Worm (Caenorhabditis elegans) whole organism, mixed stage, embryonic: Measurements from ENCODE around the gene F47B7.3.
A peak's percentile ranks its signal among the peaks of the same experiment; 100 is the strongest.

Source experiments
- ceh-39 ChIP-seq: fragments of 150-350 bp; optimal IDR thresholded peaks from 2 replicates; lab custom pipeline; 2014; ENCODE audit warnings: missing biosample characterization, missing genetic modification characterization
- ceh-83 ChIP-seq: fragments of 200-800 bp; sonication (Bioruptor generic); optimal IDR thresholded peaks from 2 replicates; lab custom pipeline; 2018; ENCODE audit warnings: mild to moderate bottlenecking, missing genetic modification characterization, missing compliant biosample characterization
- ces-1 ChIP-seq: fragments of 150-350 bp; optimal IDR thresholded peaks from 2 replicates; lab custom pipeline; 2014; ENCODE audit warnings: missing biosample characterization, missing genetic modification reagents, missing genetic modification characterization
- cnd-1 ChIP-seq: fragments of 200-800 bp; sonication (Bioruptor generic); optimal IDR thresholded peaks from 2 replicates; lab custom pipeline; 2018; ENCODE audit warnings: mild to moderate bottlenecking, missing genetic modification characterization, missing compliant biosample characterization
- drap-1 ChIP-seq: fragments of 200-800 bp; sonication (Bioruptor generic); optimal IDR thresholded peaks from 3 replicates; lab custom pipeline; 2018; ENCODE audit warnings: mild to moderate bottlenecking, missing genetic modification characterization, missing compliant biosample characterization
- elt-1 ChIP-seq: sonication (generic microtip); optimal IDR thresholded peaks from 2 replicates; lab custom pipeline; 2017; ENCODE audit warnings: missing genetic modification characterization, mild to moderate bottlenecking, missing compliant biosample characterization, antibody characterized with exemption, moderate library complexity, borderline replicate concordance; ENCODE audit not compliant: insufficient read depth
- elt-3 ChIP-seq: fragments of 150-350 bp; optimal IDR thresholded peaks from 2 replicates; lab custom pipeline; 2014; ENCODE audit warnings: missing biosample characterization, missing genetic modification characterization
- flh-1 ChIP-seq: fragments of 200-800 bp; sonication (Bioruptor generic); optimal IDR thresholded peaks from 2 replicates; lab custom pipeline; 2018; ENCODE audit warnings: mild to moderate bottlenecking, missing genetic modification characterization, moderate library complexity, missing compliant biosample characterization
- ham-2 ChIP-seq: fragments of 200-800 bp; sonication (Bioruptor generic); optimal IDR thresholded peaks from 2 replicates; lab custom pipeline; 2018; ENCODE audit warnings: mild to moderate bottlenecking, missing genetic modification characterization, missing compliant biosample characterization
- hlh-1 ChIP-seq: fragments of 150-350 bp; optimal IDR thresholded peaks from 2 replicates; lab custom pipeline; 2014; ENCODE audit warnings: missing biosample characterization, missing genetic modification reagents, missing genetic modification characterization
- lin-13 ChIP-seq: fragments of 150-350 bp; optimal IDR thresholded peaks from 2 replicates; lab custom pipeline; 2014; ENCODE audit warnings: missing biosample characterization, missing genetic modification characterization
- lin-32 ChIP-seq: fragments of 200-800 bp; sonication (Bioruptor generic); optimal IDR thresholded peaks from 2 replicates; lab custom pipeline; 2018; ENCODE audit warnings: mild to moderate bottlenecking, missing genetic modification characterization, missing compliant biosample characterization
- lsy-2 ChIP-seq: fragments of 150-350 bp; optimal IDR thresholded peaks from 2 replicates; lab custom pipeline; 2014; ENCODE audit warnings: missing biosample characterization, missing genetic modification characterization
- mep-1 ChIP-seq: fragments of 150-350 bp; optimal IDR thresholded peaks from 2 replicates; lab custom pipeline; 2017; ENCODE audit warnings: missing biosample characterization, missing genetic modification reagents, missing genetic modification characterization, inconsistent platforms
- nhr-12 ChIP-seq: fragments of 150-350 bp; optimal IDR thresholded peaks from 2 replicates; lab custom pipeline; 2014; ENCODE audit warnings: missing biosample characterization, missing genetic modification characterization
- nhr-2 ChIP-seq: fragments of 150-350 bp; optimal IDR thresholded peaks from 2 replicates; lab custom pipeline; 2014; ENCODE audit warnings: missing biosample characterization, missing genetic modification characterization
- nhr-237 ChIP-seq: fragments of 150-350 bp; optimal IDR thresholded peaks from 2 replicates; lab custom pipeline; 2014; ENCODE audit warnings: missing biosample characterization, missing genetic modification characterization
- nhr-28 ChIP-seq: fragments of 150-350 bp; optimal IDR thresholded peaks from 2 replicates; lab custom pipeline; 2014; ENCODE audit warnings: missing biosample characterization, missing genetic modification characterization
- nhr-76 ChIP-seq: sonication (generic microtip); optimal IDR thresholded peaks from 2 replicates; lab custom pipeline; 2017; ENCODE audit warnings: missing biosample characterization, missing genetic modification characterization
- pha-4 ChIP-seq: fragments of 150-350 bp; optimal IDR thresholded peaks from 2 replicates; lab custom pipeline; 2018; ENCODE audit warnings: missing biosample characterization, missing genetic modification reagents, missing genetic modification characterization
- sem-2 ChIP-seq: fragments of 200-800 bp; sonication (Bioruptor generic); optimal IDR thresholded peaks from 2 replicates; lab custom pipeline; 2018; ENCODE audit warnings: mild to moderate bottlenecking, missing genetic modification characterization, missing compliant biosample characterization
- snpc-4 ChIP-seq: fragments of 150-350 bp; optimal IDR thresholded peaks from 2 replicates; lab custom pipeline; 2014; ENCODE audit warnings: missing biosample characterization, missing genetic modification characterization
- sptf-1 ChIP-seq: sonication (generic microtip); optimal IDR thresholded peaks from 2 replicates; lab custom pipeline; 2017; ENCODE audit warnings: mild to moderate bottlenecking, missing genetic modification characterization, moderate library complexity, missing compliant biosample characterization
- tbx-8 ChIP-seq: fragments of 200-800 bp; sonication (Bioruptor generic); optimal IDR thresholded peaks from 2 replicates; lab custom pipeline; 2018; ENCODE audit warnings: mild to moderate bottlenecking, missing genetic modification characterization, moderate library complexity, missing compliant biosample characterization
- unc-120 ChIP-seq: sonication (generic microtip); optimal IDR thresholded peaks from 2 replicates; lab custom pipeline; 2017; ENCODE audit warnings: missing genetic modification characterization, missing compliant biosample characterization; ENCODE audit not compliant: poor library complexity, severe bottlenecking
- unc-39 ChIP-seq: fragments of 150-350 bp; optimal IDR thresholded peaks from 2 replicates; lab custom pipeline; 2014; ENCODE audit warnings: missing biosample characterization, missing genetic modification characterization
- unc-62 ChIP-seq: fragments of 150-350 bp; optimal IDR thresholded peaks from 2 replicates; lab custom pipeline; 2014; ENCODE audit warnings: missing biosample characterization, missing genetic modification reagents, missing genetic modification characterization
- zip-8 ChIP-seq: fragments of 150-350 bp; optimal IDR thresholded peaks from 2 replicates; lab custom pipeline; 2014; ENCODE audit warnings: missing biosample characterization, missing genetic modification characterization
- ztf-11 ChIP-seq: fragments of 150-350 bp; optimal IDR thresholded peaks from 2 replicates; lab custom pipeline; 2014; ENCODE audit warnings: missing biosample characterization, missing genetic modification characterization

F47B7.3 gene

ce11 chrX:3733732-3734131 is 30.5 kb downstream of the F47B7.3 start, which contains the start of gene tag-18:
Gene tag-18, minus strand, starts transcription at chrX:3734036.
- TF ChIP-seq pha-4 (tag; lab: Kevin White, UChicago) (no peak), nhr-2 (tag; lab: Kevin White, UChicago) (peak; percentile 82), zip-8 (tag; lab: Kevin White, UChicago) (peak; percentile 86)

- TF ChIP-seq ceh-83 (GFP tag; lab: Kevin White, UChicago) (no peak), hlh-1 (tag; lab: Kevin White, UChicago) (peak; percentile 73), nhr-12 (tag; lab: Kevin White, UChicago) (no peak), ceh-39 (tag; lab: Kevin White, UChicago) (no peak), ham-2 (no peak)
Measured at ce11 chrX:3733321-3733720, 30.9 kb downstream of the F47B7.3 start.

ce11 chrX:3728970-3729369 is 35.2 kb downstream of the F47B7.3 start, which contains the start of gene aex-4:
Gene aex-4, plus strand, starts transcription at chrX:3729281.
- TF ChIP-seq hlh-1 (tag; lab: Kevin White, UChicago) (no peak), unc-39 (tag; lab: Kevin White, UChicago) (no peak), zip-8 (tag; lab: Kevin White, UChicago) (no peak), unc-120 (tag; lab: Kevin White, UChicago) (no peak), ztf-11 (tag; lab: Kevin White, UChicago) (no peak), snpc-4 (tag; lab: Kevin White, UChicago) (no peak), lsy-2 (no peak), unc-62 (GFP tag; lab: Kevin White, UChicago) (no peak)

ce11 chrX:3727274-3727673 is 36.9 kb downstream of the F47B7.3 start, which contains the start of gene nlp-1:
Gene nlp-1, plus strand, starts transcription at chrX:3727574.
- TF ChIP-seq elt-1 (tag; lab: Kevin White, UChicago), result no peak
- TF ChIP-seq nhr-2 (tag; lab: Kevin White, UChicago), result no peak
- no peak for TF ChIP-seq nhr-237 (tag; lab: Kevin White, UChicago)
- no peak for TF ChIP-seq flh-1 (GFP tag; lab: Kevin White, UChicago)

- no peak for TF ChIP-seq nhr-12 (tag; lab: Kevin White, UChicago)
- no peak for TF ChIP-seq ham-2
- TF ChIP-seq lsy-2, result no peak
- TF ChIP-seq flh-1 (GFP tag; lab: Kevin White, UChicago), result no peak
- TF ChIP-seq mep-1, result no peak
- TF ChIP-seq pha-4 (tag; lab: Kevin White, UChicago), result no peak
- TF ChIP-seq tbx-8 (GFP tag; lab: Kevin White, UChicago), result no peak
- TF ChIP-seq ceh-83 (GFP tag; lab: Kevin White, UChicago), result no peak
- no peak for TF ChIP-seq sptf-1
- no peak for TF ChIP-seq hlh-1 (tag; lab: Kevin White, UChicago)
- TF ChIP-seq nhr-28 (tag; lab: Kevin White, UChicago), result no peak
Measured at ce11 chrX:3725437-3725836, 38.8 kb downstream of the F47B7.3 start.

ce11 chrX:3715835-3716234 is 48.4 kb downstream of the F47B7.3 start:
- TF ChIP-seq hlh-1 (tag; lab: Kevin White, UChicago), result no peak
- no peak for TF ChIP-seq nhr-76 (tag; lab: Kevin White, UChicago)
- no peak for TF ChIP-seq ztf-11 (tag; lab: Kevin White, UChicago)
- no peak for TF ChIP-seq flh-1 (GFP tag; lab: Kevin White, UChicago)
- TF ChIP-seq sem-2 (GFP tag; lab: Kevin White, UChicago), result no peak
- TF ChIP-seq drap-1, result no peak
- TF ChIP-seq elt-3 (tag; lab: Kevin White, UChicago), result no peak
- TF ChIP-seq lin-13, result no peak
- no peak for TF ChIP-seq lsy-2
- no peak for TF ChIP-seq lin-32 (GFP tag; lab: Kevin White, UChicago)
- TF ChIP-seq unc-62 (GFP tag; lab: Kevin White, UChicago), result no peak
- no peak for TF ChIP-seq ceh-39 (tag; lab: Kevin White, UChicago)
- TF ChIP-seq cnd-1 (tag; lab: Kevin White, UChicago), result no peak
- TF ChIP-seq ces-1 (GFP tag; lab: Kevin White, UChicago), result no peak
- TF ChIP-seq, all 35 proteins: peak for 0
